Fruit fly (Drosophila melanogaster) whole organism, embryonic: ENCODE measurements around the gene CG43760.

ENCODE experiments used
- ATbp ChIP-seq: fragments of 200-800 bp; sonication (Bioruptor generic); optimal IDR thresholded peaks from 2 replicates; lab custom pipeline; 2017; ENCODE audit warnings: missing biosample characterization, mild to moderate bottlenecking, missing genetic modification characterization, missing genetic modification reagents
- Ada2b ChIP-seq: fragments of 200-800 bp; sonication (Bioruptor generic); IDR thresholded peaks from 2 replicates; pipeline ENCODE4 v1.3.6; 2022; ENCODE audit warnings: missing biosample characterization, missing genetic modification characterization
- B-H2 ChIP-seq: fragments of 200-800 bp; sonication (Bioruptor generic); optimal IDR thresholded peaks from 2 replicates; lab custom pipeline; 2018; ENCODE audit warnings: missing biosample characterization, mild to moderate bottlenecking, missing genetic modification characterization
- Bteb2 ChIP-seq: fragments of 200-800 bp; sonication (Bioruptor generic); optimal IDR thresholded peaks from 2 replicates; lab custom pipeline; 2016; ENCODE audit warnings: missing biosample characterization, missing genetic modification characterization
- CG10267 ChIP-seq: fragments of 200-800 bp; sonication (Bioruptor generic); optimal IDR thresholded peaks from 2 replicates; lab custom pipeline; 2018; ENCODE audit warnings: missing biosample characterization, mild to moderate bottlenecking, missing genetic modification characterization, moderate library complexity
- CG10543 ChIP-seq: fragments of 200-800 bp; sonication (Bioruptor generic); optimal IDR thresholded peaks from 3 replicates; lab custom pipeline; 2017; ENCODE audit warnings: missing biosample characterization, mild to moderate bottlenecking, missing genetic modification characterization, moderate library complexity
- CG12299 ChIP-seq: fragments of 200-800 bp; sonication (Bioruptor generic); optimal IDR thresholded peaks from 2 replicates; lab custom pipeline; 2018; ENCODE audit warnings: missing biosample characterization, mild to moderate bottlenecking, missing genetic modification characterization
- CG1233 ChIP-seq: fragments of 200-800 bp; sonication (Bioruptor generic); optimal IDR thresholded peaks from 4 replicates; lab custom pipeline; 2018; ENCODE audit warnings: missing biosample characterization, mild to moderate bottlenecking, missing genetic modification characterization
- CG14667 ChIP-seq: fragments of 200-800 bp; sonication (Bioruptor generic); IDR thresholded peaks from 2 replicates; pipeline ENCODE4 v1.3.6; 2022; ENCODE audit warnings: missing biosample characterization, missing genetic modification characterization
- CG14860 ChIP-seq: fragments of 200-800 bp; sonication (Bioruptor generic); IDR thresholded peaks from 3 replicates; pipeline ENCODE4 v1.3.6; 2022; ENCODE audit warnings: missing biosample characterization, missing genetic modification characterization; ENCODE audit not compliant: partially characterized antibody
- CG15073 ChIP-seq: fragments of 200-800 bp; sonication (Bioruptor generic); optimal IDR thresholded peaks from 2 replicates; lab custom pipeline; 2016; ENCODE audit warnings: missing biosample characterization, missing genetic modification characterization
- CG1529 ChIP-seq: fragments of 200-800 bp; sonication (Bioruptor generic); optimal IDR thresholded peaks from 3 replicates; lab custom pipeline; 2018; ENCODE audit warnings: missing biosample characterization, missing genetic modification characterization
- CG17568 ChIP-seq: fragments of 200-800 bp; sonication (Bioruptor generic); optimal IDR thresholded peaks from 2 replicates; lab custom pipeline; 2018; ENCODE audit warnings: missing biosample characterization, mild to moderate bottlenecking, missing genetic modification characterization, moderate library complexity
- CG17612 ChIP-seq: fragments of 200-800 bp; sonication (Bioruptor generic); IDR thresholded peaks from 2 replicates; pipeline ENCODE4 v1.3.6; 2022; ENCODE audit warnings: missing biosample characterization, missing genetic modification characterization
- CG17829 ChIP-seq: fragments of 200-800 bp; optimal IDR thresholded peaks from 2 replicates; lab custom pipeline; 2019; ENCODE audit warnings: missing biosample characterization, mild to moderate bottlenecking, missing genetic modification characterization, moderate library complexity
- CG3407 ChIP-seq: fragments of 200-800 bp; sonication (Bioruptor generic); optimal IDR thresholded peaks from 2 replicates; lab custom pipeline; 2018; ENCODE audit warnings: missing biosample characterization, mild to moderate bottlenecking, missing genetic modification characterization
- CG6254 ChIP-seq: fragments of 200-800 bp; sonication (Bioruptor generic); optimal IDR thresholded peaks from 3 replicates; lab custom pipeline; 2017; ENCODE audit warnings: mild to moderate bottlenecking, missing biosample characterization, missing genetic modification reagents, missing genetic modification characterization
- CoRest ChIP-seq: fragments of 200-800 bp; sonication (Bioruptor generic); optimal IDR thresholded peaks from 3 replicates; lab custom pipeline; 2018; ENCODE audit warnings: missing biosample characterization, mild to moderate bottlenecking, missing genetic modification characterization, moderate library complexity
- Dip3 ChIP-seq: fragments of 200-800 bp; sonication (Bioruptor generic); optimal IDR thresholded peaks from 3 replicates; lab custom pipeline; 2016; ENCODE audit warnings: missing biosample characterization, missing genetic modification characterization
- Elba2 ChIP-seq: fragments of 200-800 bp; sonication (Bioruptor generic); optimal IDR thresholded peaks from 3 replicates; lab custom pipeline; 2016; ENCODE audit warnings: missing biosample characterization, missing genetic modification characterization
- H15 ChIP-seq: fragments of 200-800 bp; sonication (Bioruptor generic); IDR thresholded peaks from 3 replicates; pipeline ENCODE4 v1.3.6; 2022; ENCODE audit warnings: missing biosample characterization, missing genetic modification characterization
- Hmr ChIP-seq: fragments of 200-800 bp; sonication (Bioruptor generic); optimal IDR thresholded peaks from 3 replicates; lab custom pipeline; 2017; ENCODE audit warnings: mild to moderate bottlenecking, missing biosample characterization, missing genetic modification reagents, missing genetic modification characterization
- Hr3 ChIP-seq: fragments of 200-800 bp; sonication (Bioruptor generic); optimal IDR thresholded peaks from 3 replicates; lab custom pipeline; 2016; ENCODE audit warnings: missing biosample characterization, missing genetic modification characterization
- MBD-R2 ChIP-seq: fragments of 200-800 bp; sonication (Bioruptor generic); IDR thresholded peaks from 2 replicates; pipeline ENCODE4 v1.3.6; 2022; ENCODE audit warnings: missing biosample characterization, missing genetic modification characterization
- Med ChIP-seq: fragments of 200-800 bp; sonication (Bioruptor generic); peaks from one replicate; lab custom pipeline; 2016; ENCODE audit warnings: missing biosample characterization, missing genetic modification characterization, mild to moderate bottlenecking, inconsistent platforms, moderate library complexity
- NC2β ChIP-seq: fragments of 200-800 bp; sonication (Bioruptor generic); optimal IDR thresholded peaks from 2 replicates; lab custom pipeline; 2016; ENCODE audit warnings: missing biosample characterization, missing genetic modification characterization
- NfI ChIP-seq: fragments of 200-800 bp; sonication (Bioruptor generic); optimal IDR thresholded peaks from 3 replicates; lab custom pipeline; 2018; ENCODE audit warnings: missing biosample characterization, mild to moderate bottlenecking, missing genetic modification characterization, moderate library complexity
- Oaz ChIP-seq: fragments of 200-800 bp; sonication (Bioruptor generic); IDR thresholded peaks from 2 replicates; pipeline ENCODE4 v1.3.6; 2022; ENCODE audit warnings: missing biosample characterization, missing genetic modification characterization
- Optix ChIP-seq: fragments of 200-800 bp; sonication (Bioruptor generic); IDR thresholded peaks from 3 replicates; pipeline ENCODE4 v1.3.6; 2022; ENCODE audit warnings: missing biosample characterization, missing genetic modification characterization
- Scr ChIP-seq: fragments of 200-800 bp; sonication (Bioruptor generic); IDR thresholded peaks from 2 replicates; pipeline ENCODE4 v1.3.6; 2022; ENCODE audit warnings: missing biosample characterization, missing genetic modification characterization; ENCODE audit not compliant: partially characterized antibody
- Six4 ChIP-seq: fragments of 200-800 bp; sonication (Bioruptor generic); optimal IDR thresholded peaks from 2 replicates; lab custom pipeline; 2016; ENCODE audit warnings: missing biosample characterization, missing genetic modification characterization
- TFAM ChIP-seq: fragments of 200-800 bp; sonication (Bioruptor generic); optimal IDR thresholded peaks from 2 replicates; lab custom pipeline; 2017; ENCODE audit warnings: missing biosample characterization, missing genetic modification characterization, inconsistent platforms
- Xbp1 ChIP-seq: fragments of 200-800 bp; sonication (Bioruptor generic); optimal IDR thresholded peaks from 3 replicates; lab custom pipeline; 2016; ENCODE audit warnings: missing biosample characterization, mild to moderate bottlenecking, missing genetic modification characterization
- YL-1 ChIP-seq: fragments of 200-800 bp; sonication (Bioruptor generic); optimal IDR thresholded peaks from 3 replicates; lab custom pipeline; 2017; ENCODE audit warnings: missing biosample characterization, mild to moderate bottlenecking, missing genetic modification characterization
- amos ChIP-seq: fragments of 200-800 bp; sonication (Bioruptor generic); IDR thresholded peaks from 2 replicates; pipeline ENCODE4 v1.3.6; 2022; ENCODE audit warnings: missing biosample characterization, missing genetic modification characterization; ENCODE audit not compliant: partially characterized antibody
- caup ChIP-seq: fragments of 200-800 bp; sonication (Bioruptor generic); optimal IDR thresholded peaks from 3 replicates; lab custom pipeline; 2017; ENCODE audit warnings: missing biosample characterization, mild to moderate bottlenecking, missing genetic modification characterization, moderate library complexity; ENCODE audit not compliant: severe bottlenecking
- chif ChIP-seq, 2 experiments: fragments of 200-800 bp; sonication (Bioruptor generic); optimal IDR thresholded peaks; 3 replicates each; lab custom pipeline; 2016; ENCODE audit warnings: missing biosample characterization in 2 of 2, missing genetic modification characterization in 2 of 2
- crol ChIP-seq: fragments of 200-800 bp; sonication (Bioruptor generic); IDR thresholded peaks from 2 replicates; pipeline ENCODE4 v1.3.6; 2022; ENCODE audit warnings: missing biosample characterization, missing genetic modification characterization
- esg ChIP-seq: fragments of 200-800 bp; sonication (Bioruptor generic); conservative IDR thresholded peaks from 2 replicates; pipeline ENCODE4 v1.3.6; 2022; ENCODE audit warnings: missing biosample characterization, missing genetic modification characterization
- fu2 ChIP-seq: fragments of 200-800 bp; sonication (Bioruptor generic); optimal IDR thresholded peaks from 2 replicates; lab custom pipeline; 2016; ENCODE audit warnings: missing biosample characterization, missing genetic modification characterization
- gfzf ChIP-seq: fragments of 200-800 bp; sonication (Bioruptor generic); optimal IDR thresholded peaks from 2 replicates; lab custom pipeline; 2016; ENCODE audit warnings: missing biosample characterization, mild to moderate bottlenecking, missing genetic modification characterization, moderate library complexity
- gsb ChIP-seq: fragments of 200-800 bp; sonication (Bioruptor generic); IDR thresholded peaks from 2 replicates; pipeline ENCODE4 v1.3.6; 2022; ENCODE audit warnings: missing biosample characterization, missing genetic modification characterization
- inv ChIP-seq: fragments of 200-800 bp; sonication (Bioruptor generic); IDR thresholded peaks from 2 replicates; pipeline ENCODE4 v1.3.6; 2022; ENCODE audit warnings: missing biosample characterization, missing genetic modification characterization; ENCODE audit not compliant: partially characterized antibody
- lola ChIP-seq, 3 experiments: fragments of >200 bp in 2 of 3; fragments of 200-800 bp in 1 of 3; sonication (Bioruptor generic) in 1 of 3; optimal IDR thresholded peaks; 2 replicates each; lab custom pipeline; 2017 to 2019; ENCODE audit warnings: missing biosample characterization in 3 of 3, missing genetic modification characterization in 3 of 3, mild to moderate bottlenecking in 1 of 3, moderate library complexity in 1 of 3
- pho ChIP-seq: fragments of 200-800 bp; sonication (Bioruptor generic); optimal IDR thresholded peaks from 2 replicates; lab custom pipeline; 2016; ENCODE audit warnings: missing biosample characterization, missing genetic modification characterization
- sob ChIP-seq: fragments of 200-800 bp; sonication (Bioruptor generic); IDR thresholded peaks from 2 replicates; pipeline ENCODE4 v1.3.6; 2022; ENCODE audit warnings: missing biosample characterization, missing genetic modification characterization
- tin ChIP-seq: fragments of 200-800 bp; sonication (Bioruptor generic); optimal IDR thresholded peaks from 3 replicates; lab custom pipeline; 2016; ENCODE audit warnings: missing biosample characterization, missing genetic modification characterization
- twi ChIP-seq: fragments of 200-800 bp; optimal IDR thresholded peaks from 2 replicates; lab custom pipeline; 2019; ENCODE audit warnings: missing biosample characterization, mild to moderate bottlenecking, missing genetic modification characterization, moderate library complexity

Gene CG43760

dm6 chr2L:15750523-15751258 lies 26.0 kb downstream of the CG43760 start, which contains the start of gene ND-B17 (continued):
- TF ChIP-seq Xbp1 (GFP tag; lab: Kevin White, UChicago) (peak; percentile 75), NfI (GFP tag; lab: Kevin White, UChicago) (no peak), B-H2 (GFP tag; lab: Kevin White, UChicago) (peak; percentile 36), CG6254 (GFP tag; lab: Kevin White, UChicago) (no peak), lola (GFP tag; optimal IDR thresholded peaks at IDR 0.05; lab: Kevin White, UChicago) (peak in 1 of 3 experiments; percentile 20), TFAM (GFP tag; lab: Kevin White, UChicago) (no peak), sob (GFP tag; lab: Robert Waterston, UW) (peak; percentile 75), CG14860 (GFP tag; lab: Robert Waterston, UW) (no peak), ATbp (GFP tag; lab: Kevin White, UChicago) (no peak), Elba2 (peak; percentile 15), Med (peak; percentile 88), gfzf (GFP tag; lab: Kevin White, UChicago) (peak; percentile 76), fu2 (GFP tag; lab: Kevin White, UChicago) (peak; percentile 27), caup (GFP tag; lab: Kevin White, UChicago) (no peak), YL-1 (GFP tag; lab: Kevin White, UChicago) (peak; percentile 50), CG10543 (GFP tag; lab: Kevin White, UChicago) (no peak), Bteb2 (GFP tag; lab: Kevin White, UChicago) (peak; percentile 0), esg (peak; percentile 55; the same call in 1 of the 2 replicates), amos (GFP tag; lab: Robert Waterston, UW) (0 out of 2 replicates have a peak, but pooled peaks have one; percentile 10), Hmr (GFP tag; lab: Kevin White, UChicago) (no peak), Six4 (GFP tag; lab: Kevin White, UChicago) (peak; percentile 27), CG15073 (GFP tag; lab: Kevin White, UChicago) (peak; percentile 93), H15 (GFP tag; lab: Robert Waterston, UW) (0 out of 3 replicates have a peak, but pooled peaks have one; percentile 42), inv (GFP tag; lab: Robert Waterston, UW) (no peak), Scr (peak; percentile 31; the same call in 1 of the 2 replicates), pho (GFP tag; lab: Kevin White, UChicago) (peak; percentile 44), CG17829 (peak; percentile 1), chif (GFP tag; optimal IDR thresholded peaks at IDR 0.05; lab: Kevin White, UChicago) (peak in 1 of 2 experiments; percentile 59), MBD-R2 (GFP tag; lab: Robert Waterston, UW) (peak; percentile 96), Dip3 (GFP tag; lab: Kevin White, UChicago) (peak; percentile 20), tin (GFP tag; lab: Kevin White, UChicago) (peak; percentile 37), crol (GFP tag; lab: Robert Waterston, UW) (no peak), CoRest (tag; lab: Kevin White, UChicago) (peak; percentile 52), twi (peak; percentile 27), Optix (GFP tag; lab: Robert Waterston, UW) (no peak), CG12299 (no peak), CG1529 (GFP tag; lab: Kevin White, UChicago) (no peak), NC2β (peak; percentile 43), CG17568 (GFP tag; lab: Kevin White, UChicago) (no peak), CG14667 (GFP tag; lab: Robert Waterston, UW) (no peak), CG10267 (tag; lab: Kevin White, UChicago) (peak; percentile 19), CG3407 (GFP tag; lab: Kevin White, UChicago) (peak; percentile 19), Ada2b (GFP tag; lab: Robert Waterston, UW) (peak; percentile 27; the same call in 1 of the 2 replicates), gsb (GFP tag; lab: Robert Waterston, UW) (no peak), Hr3 (GFP tag; lab: Kevin White, UChicago) (peak; percentile 46), CG17612 (GFP tag; lab: Robert Waterston, UW) (0 out of 2 replicates have a peak, but pooled peaks have one; percentile 8), CG1233 (GFP tag; lab: Kevin White, UChicago) (no peak), Oaz (GFP tag; lab: Robert Waterston, UW) (peak; percentile 45; the same call in 1 of the 2 replicates)
